Worm (Caenorhabditis elegans): ENCODE data around the gene H03A11.2.

H03A11.2 gene

DNA sequence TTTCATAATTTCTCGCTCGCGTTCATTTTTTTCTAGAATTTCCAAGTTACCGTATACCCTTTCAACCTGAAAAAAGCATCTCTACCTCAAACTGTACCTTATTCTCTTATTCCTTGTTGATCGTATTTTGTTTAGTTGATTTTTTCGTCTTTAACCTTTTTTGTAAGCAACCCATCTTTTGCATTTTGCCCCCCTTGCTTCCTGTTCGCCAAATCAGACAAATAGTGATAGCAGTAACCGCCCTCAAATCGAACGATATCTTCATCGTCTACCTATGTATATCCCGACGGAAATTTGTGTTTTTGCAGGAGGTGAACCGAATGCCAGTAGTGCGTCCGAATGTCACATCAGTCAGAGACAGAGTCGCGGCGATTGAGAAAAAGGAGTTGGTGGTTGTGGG, 32.0 kb upstream of the H03A11.2 start, which contains the start of gene F46F2.5:
Gene F46F2.5 (plus strand): TSS at position 301 of the 400 bp plus-strand sequence.
- no peak for TF ChIP-seq cnd-1 (tag; optimal IDR thresholded peaks at IDR 0.05)
- no peak for TF ChIP-seq mab-5 (tag; optimal IDR thresholded peaks at IDR 0.05)
- no peak for TF ChIP-seq elt-3 (tag; optimal IDR thresholded peaks at IDR 0.05)
- no peak for TF ChIP-seq nhr-237 (tag; optimal IDR thresholded peaks at IDR 0.05)
- no peak for TF ChIP-seq ceh-43 (GFP tag; optimal IDR thresholded peaks at IDR 0.05)
- no peak for TF ChIP-seq lsy-2 (tag; optimal IDR thresholded peaks at IDR 0.05)
- TF ChIP-seq nhr-2 (tag; optimal IDR thresholded peaks at IDR 0.05) = no peak
- no peak for TF ChIP-seq elt-1 (tag; optimal IDR thresholded peaks at IDR 0.05; ENCODE audit: borderline replicate concordance, insufficient read depth)
- no peak for TF ChIP-seq hlh-1 (tag; optimal IDR thresholded peaks at IDR 0.05)
- TF ChIP-seq ham-2 (GFP tag; optimal IDR thresholded peaks at IDR 0.05) = no peak

- no peak for TF ChIP-seq mab-5 (tag; optimal IDR thresholded peaks at IDR 0.05)
- TF ChIP-seq blmp-1 (tag; optimal IDR thresholded peaks at IDR 0.05) = no peak
- TF ChIP-seq lsy-2 (tag; optimal IDR thresholded peaks at IDR 0.05) = no peak
- TF ChIP-seq elt-1 (tag; optimal IDR thresholded peaks at IDR 0.05; ENCODE audit: borderline replicate concordance, insufficient read depth) = no peak
- no peak for TF ChIP-seq elt-3 (tag; optimal IDR thresholded peaks at IDR 0.05)
- TF ChIP-seq sem-2 (GFP tag; optimal IDR thresholded peaks at IDR 0.05) = no peak
- no peak for TF ChIP-seq nhr-237 (tag; optimal IDR thresholded peaks at IDR 0.05)
- TF ChIP-seq snpc-4 (tag; optimal IDR thresholded peaks at IDR 0.05) = no peak
Measured at ce11 chrX:15259947-15260687, 29.7 kb upstream of the H03A11.2 start, which contains the start of gene F46F2.3. F46F2.3 (minus strand) TSS chrX:15260287.

DNA sequence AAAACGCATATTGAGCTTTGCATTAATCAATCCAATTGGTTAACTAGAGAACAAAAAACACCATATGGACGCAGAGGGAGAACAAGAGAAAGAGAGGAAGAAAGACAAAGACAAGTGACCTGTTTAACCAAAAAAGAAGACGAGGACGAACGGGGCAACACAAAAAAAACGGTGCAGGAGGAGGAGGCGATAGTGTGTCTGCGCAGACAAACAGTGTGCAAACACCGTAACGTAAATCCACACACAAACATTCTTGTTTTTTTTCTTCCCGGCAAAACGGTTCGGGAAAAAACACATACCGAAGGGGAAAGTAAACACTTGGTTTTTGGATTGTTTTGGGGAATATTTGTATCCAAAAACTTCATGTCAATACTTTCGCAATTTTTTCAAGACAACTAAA, 16.1 kb upstream of the H03A11.2 start:
- no peak for TF ChIP-seq sem-2 (GFP tag; optimal IDR thresholded peaks at IDR 0.05)
- peak; percentile 76 for TF ChIP-seq nhr-2 (tag; optimal IDR thresholded peaks at IDR 0.05)
- peak; percentile 2 for TF ChIP-seq pha-4 (tag; optimal IDR thresholded peaks at IDR 0.05)
- no peak for TF ChIP-seq bed-3 (GFP tag; optimal IDR thresholded peaks at IDR 0.05)
- TF ChIP-seq mep-1 (tag; optimal IDR thresholded peaks at IDR 0.05) = peak; percentile 11

ce11 chrX:15246182-15246581, 15.7 kb upstream of the H03A11.2 start, which contains the start of gene piki-1:
piki-1 (minus strand) TSS chrX:15246399.
- no peak for TF ChIP-seq tbx-8 (GFP tag; optimal IDR thresholded peaks at IDR 0.05)
- no peak for TF ChIP-seq mls-2 (tag; optimal IDR thresholded peaks at IDR 0.05)
- TF ChIP-seq unc-39 (tag; optimal IDR thresholded peaks at IDR 0.05) = no peak
- TF ChIP-seq hlh-1 (tag; optimal IDR thresholded peaks at IDR 0.05) = peak; percentile 24

ce11 chrX:15242726-15243125, 12.3 kb upstream of the H03A11.2 start:
- no peak for TF ChIP-seq unc-39 (tag; optimal IDR thresholded peaks at IDR 0.05)
- no peak for TF ChIP-seq unc-120 (tag; optimal IDR thresholded peaks at IDR 0.05; ENCODE audit: poor library complexity, severe bottlenecking)
- no peak for TF ChIP-seq lin-32 (GFP tag; optimal IDR thresholded peaks at IDR 0.05)
- no peak for TF ChIP-seq flh-1 (GFP tag; optimal IDR thresholded peaks at IDR 0.05)
- TF ChIP-seq nhr-237 (tag; optimal IDR thresholded peaks at IDR 0.05) = no peak
- no peak for TF ChIP-seq unc-62 (GFP tag; optimal IDR thresholded peaks at IDR 0.05)
- no peak for TF ChIP-seq ceh-43 (GFP tag; optimal IDR thresholded peaks at IDR 0.05)
- TF ChIP-seq tbx-8 (GFP tag; optimal IDR thresholded peaks at IDR 0.05) = no peak
- TF ChIP-seq mab-5 (tag; optimal IDR thresholded peaks at IDR 0.05) = no peak
- TF ChIP-seq sem-2 (GFP tag; optimal IDR thresholded peaks at IDR 0.05) = no peak
- no peak for TF ChIP-seq ham-2 (GFP tag; optimal IDR thresholded peaks at IDR 0.05)
- TF ChIP-seq pha-4 (tag; optimal IDR thresholded peaks at IDR 0.05) = no peak
- no peak for TF ChIP-seq hlh-1 (tag; optimal IDR thresholded peaks at IDR 0.05)
- TF ChIP-seq ces-1 (GFP tag; optimal IDR thresholded peaks at IDR 0.05) = no peak

DNA sequence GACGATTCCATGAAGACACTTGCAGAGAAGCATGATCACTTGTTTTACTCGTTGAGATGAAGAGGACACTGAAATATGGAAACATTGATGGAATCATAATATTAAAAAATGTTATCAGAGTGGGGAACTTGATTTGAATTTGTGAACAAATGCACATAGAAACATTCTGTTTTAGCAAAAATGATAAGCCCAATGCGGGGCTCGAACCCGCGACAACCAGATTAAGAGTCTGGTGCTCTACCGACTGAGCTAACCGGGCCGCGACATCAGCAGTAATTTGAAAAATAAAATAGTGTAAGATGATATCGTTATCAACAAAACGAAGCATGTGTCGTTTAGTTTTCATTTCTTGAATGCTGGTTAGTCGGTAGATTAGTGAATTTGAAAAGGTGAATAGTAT, 10.7 kb upstream of the H03A11.2 start:
- no peak for TF ChIP-seq bed-3 (GFP tag; optimal IDR thresholded peaks at IDR 0.05)
- TF ChIP-seq ceh-83 (GFP tag; optimal IDR thresholded peaks at IDR 0.05) = no peak
- TF ChIP-seq ztf-11 (tag; optimal IDR thresholded peaks at IDR 0.05) = no peak
- no peak for TF ChIP-seq blmp-1 (tag; optimal IDR thresholded peaks at IDR 0.05)
